Worm (Caenorhabditis elegans): ENCODE results near the gene ZK1290.11.

DNA sequence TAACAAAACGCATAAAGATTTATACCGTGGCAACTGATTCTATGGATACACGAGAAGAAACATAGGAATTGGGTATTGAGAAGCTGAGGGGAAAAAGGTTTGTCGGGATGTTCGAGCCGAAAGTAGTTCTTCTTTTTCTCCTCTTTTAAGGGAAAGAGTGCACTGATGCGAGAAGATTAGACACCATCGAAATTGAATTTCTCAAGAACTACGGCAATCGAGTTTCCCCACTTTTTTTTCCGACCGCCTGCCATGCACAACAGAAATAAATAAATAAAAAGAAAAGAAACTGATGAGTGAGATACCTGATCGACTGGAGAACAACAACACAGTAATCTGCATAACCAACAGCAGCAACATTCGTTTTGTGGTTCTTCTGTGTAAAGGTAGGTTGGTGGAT is 32.9 kb upstream of the ZK1290.11 start:
- no peak for TF ChIP-seq scrt-1 (GFP tag; IDR thresholded peaks at IDR 0.05)
- no peak for TF ChIP-seq ama-1 (optimal IDR thresholded peaks at IDR 0.05)

All from whole organism, early embryonic.